Worm (Caenorhabditis elegans): Measurements from ENCODE around the gene ttr-11.

The ttr-11 gene

DNA sequence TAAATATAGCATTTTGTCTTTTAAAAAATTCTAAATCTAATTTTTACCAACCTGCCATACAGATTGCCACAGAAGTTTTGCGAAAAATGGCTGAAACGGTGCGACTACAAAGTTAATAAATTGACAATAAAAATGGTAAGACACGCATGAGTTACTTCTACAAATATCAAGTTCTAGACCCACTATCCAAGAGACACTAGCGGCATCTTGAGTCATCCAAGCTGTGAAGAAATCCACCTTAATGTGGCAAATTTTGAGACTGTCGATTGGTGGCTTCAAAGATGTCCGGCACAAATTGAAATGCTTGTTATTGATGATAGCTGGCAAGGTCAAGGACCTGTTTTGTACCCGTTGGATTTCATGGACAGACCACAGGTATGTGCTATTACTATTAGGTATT is 31.2 kb downstream of the ttr-11 start, which contains the start of gene F46B3.16:
Gene F46B3.16, plus strand, starts transcription at position 301 of the 400 bp plus-strand sequence.
- TF ChIP-seq W03F9.2 (tag; optimal IDR thresholded peaks at IDR 0.05) (no peak), him-1 (tag; optimal IDR thresholded peaks at IDR 0.05) (no peak), dao-5 (tag; optimal IDR thresholded peaks at IDR 0.05) (no peak)

DNA sequence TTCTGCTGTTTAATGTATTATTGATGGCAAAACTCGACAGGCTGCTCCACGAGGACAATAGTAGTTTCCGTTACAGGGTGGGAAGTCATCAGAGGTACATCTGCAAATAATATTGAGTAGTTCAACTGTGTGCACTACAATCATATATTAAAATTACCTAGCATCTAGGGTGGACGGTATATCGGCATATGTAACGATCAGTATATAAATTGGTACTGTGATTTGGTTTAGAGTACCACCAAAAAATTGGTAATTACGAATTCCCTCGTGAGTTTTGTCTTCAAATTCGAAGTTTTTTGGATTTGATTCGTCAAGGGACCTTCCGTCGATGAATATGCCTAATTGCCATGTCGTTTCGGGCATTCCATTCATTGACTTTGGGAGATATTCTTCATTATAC is 33.7 kb downstream of the ttr-11 start, which contains the start of gene ttr-13:
Gene ttr-13, minus strand, starts transcription at position 101 of the 400 bp plus-strand sequence.
- no peak for TF ChIP-seq W03F9.2 (tag; optimal IDR thresholded peaks at IDR 0.05)
- no peak for TF ChIP-seq him-1 (tag; optimal IDR thresholded peaks at IDR 0.05)
- no peak for TF ChIP-seq dao-5 (tag; optimal IDR thresholded peaks at IDR 0.05)

DNA sequence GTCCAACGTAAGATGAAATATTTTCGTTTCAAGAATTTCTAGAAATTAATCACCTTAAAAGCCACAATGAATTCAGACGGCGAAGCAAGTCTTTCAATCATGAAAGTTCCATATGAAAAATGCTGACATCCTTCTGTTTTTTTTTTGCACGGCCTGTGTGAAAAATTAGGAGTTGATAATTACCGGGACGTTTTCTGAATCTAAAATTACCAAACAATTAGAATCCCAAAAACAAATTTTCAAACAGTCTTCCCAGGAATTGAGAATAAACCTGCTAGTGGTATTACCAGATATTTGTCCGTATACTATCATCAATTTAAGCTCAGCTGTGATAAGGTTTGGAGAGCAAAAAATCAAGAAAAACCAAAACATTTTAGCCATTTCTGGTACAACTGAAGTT is 35.2 kb downstream of the ttr-11 start, which contains the start of gene Y44A6B.3:
Gene Y44A6B.3, minus strand, starts transcription at position 101 of the 400 bp plus-strand sequence.
- TF ChIP-seq W03F9.2 (tag; optimal IDR thresholded peaks at IDR 0.05) (no peak), him-1 (tag; optimal IDR thresholded peaks at IDR 0.05) (no peak), dao-5 (tag; optimal IDR thresholded peaks at IDR 0.05) (no peak)

DNA sequence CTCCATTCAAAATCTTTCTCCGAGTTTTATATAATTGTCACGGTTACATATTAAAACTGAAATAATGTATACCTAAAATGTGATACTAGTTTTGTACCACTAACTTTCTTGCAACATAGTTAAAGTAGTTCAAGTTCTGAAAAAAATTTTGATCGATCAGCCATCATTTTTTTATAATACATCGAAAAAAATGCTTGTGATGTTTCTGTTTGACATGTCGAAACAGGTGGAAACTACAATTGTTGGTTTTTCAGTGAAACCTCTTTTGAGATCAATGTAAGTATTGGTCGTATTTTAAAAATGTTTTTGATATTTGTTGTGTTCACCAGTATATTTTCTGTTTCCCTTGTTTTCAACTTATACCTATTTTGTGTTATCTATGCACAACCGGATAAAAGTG is 36.2 kb downstream of the ttr-11 start, which contains the start of gene srxa-14:
Gene srxa-14, plus strand, starts transcription at position 301 of the 400 bp plus-strand sequence.
- TF ChIP-seq dao-5 (tag; optimal IDR thresholded peaks at IDR 0.05) (no peak), him-1 (tag; optimal IDR thresholded peaks at IDR 0.05) (no peak), W03F9.2 (tag; optimal IDR thresholded peaks at IDR 0.05) (no peak)

DNA sequence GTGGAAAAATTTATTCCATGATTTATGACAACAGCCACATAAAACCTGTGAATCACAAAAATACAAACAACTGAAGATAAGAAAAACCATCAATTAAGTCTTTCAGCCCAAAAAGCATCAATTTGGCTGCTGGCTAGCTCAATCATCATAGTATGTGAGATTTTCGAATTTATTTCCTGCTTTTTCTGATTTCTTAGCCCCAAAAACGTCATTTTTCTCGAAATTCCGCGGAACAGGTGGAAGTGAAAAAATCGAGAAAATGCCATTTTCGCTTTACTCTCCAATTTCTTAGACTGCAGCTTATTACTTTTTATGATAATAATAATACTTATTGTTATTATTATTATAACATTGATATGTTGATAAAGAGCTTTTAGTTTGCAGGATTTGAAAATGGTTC is 38.8 kb downstream of the ttr-11 start, which contains the start of gene srxa-15:
Gene srxa-15, plus strand, starts transcription at position 301 of the 400 bp plus-strand sequence.
- TF ChIP-seq dao-5 (tag; optimal IDR thresholded peaks at IDR 0.05) (no peak), him-1 (tag; optimal IDR thresholded peaks at IDR 0.05) (no peak), W03F9.2 (tag; optimal IDR thresholded peaks at IDR 0.05) (no peak)

DNA sequence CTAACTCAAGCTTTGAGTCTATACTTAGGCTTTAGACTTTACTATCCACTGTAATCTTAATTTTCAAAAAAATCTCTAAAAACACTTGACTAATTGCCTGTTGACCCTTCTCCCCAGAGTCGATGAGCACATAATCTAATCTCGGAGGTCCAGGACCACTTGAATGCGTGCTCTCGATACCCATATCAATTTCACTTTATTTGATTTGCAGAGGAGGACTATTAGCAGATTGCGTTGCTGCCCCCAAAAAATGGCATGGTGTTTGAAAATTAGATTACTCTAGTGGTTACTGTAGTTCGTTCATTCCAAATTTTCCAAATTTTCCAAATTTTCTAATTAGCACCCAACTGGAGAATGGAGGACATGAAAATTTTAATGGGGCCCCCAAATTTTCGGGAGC is 42.4 kb downstream of the ttr-11 start:
- TF ChIP-seq him-1 (tag; optimal IDR thresholded peaks at IDR 0.05) (no peak), W03F9.2 (tag; optimal IDR thresholded peaks at IDR 0.05) (no peak), dao-5 (tag; optimal IDR thresholded peaks at IDR 0.05) (no peak)

DNA sequence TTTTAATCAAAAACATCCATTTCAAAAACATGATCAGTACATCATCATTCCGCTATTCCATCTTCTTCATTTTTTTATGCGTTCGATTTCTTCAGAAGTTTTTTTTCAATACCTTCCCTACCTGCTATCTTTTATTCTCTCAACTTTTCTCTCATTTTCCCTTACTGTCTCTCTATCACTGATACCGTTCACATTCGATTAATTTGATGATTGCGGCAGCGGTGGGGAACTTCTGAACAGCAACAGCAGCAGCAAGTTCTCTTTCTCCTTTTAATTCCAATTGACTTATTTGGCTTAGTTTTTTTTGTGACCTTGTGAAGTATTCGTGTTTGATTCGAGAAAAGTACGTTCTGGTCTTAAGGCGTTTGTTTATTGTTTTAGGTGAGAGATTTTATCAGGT is 45.8 kb downstream of the ttr-11 start:
- no peak for TF ChIP-seq him-1 (tag; optimal IDR thresholded peaks at IDR 0.05)
- TF ChIP-seq dao-5 (tag; optimal IDR thresholded peaks at IDR 0.05): no peak
- TF ChIP-seq W03F9.2 (tag; optimal IDR thresholded peaks at IDR 0.05): no peak

DNA sequence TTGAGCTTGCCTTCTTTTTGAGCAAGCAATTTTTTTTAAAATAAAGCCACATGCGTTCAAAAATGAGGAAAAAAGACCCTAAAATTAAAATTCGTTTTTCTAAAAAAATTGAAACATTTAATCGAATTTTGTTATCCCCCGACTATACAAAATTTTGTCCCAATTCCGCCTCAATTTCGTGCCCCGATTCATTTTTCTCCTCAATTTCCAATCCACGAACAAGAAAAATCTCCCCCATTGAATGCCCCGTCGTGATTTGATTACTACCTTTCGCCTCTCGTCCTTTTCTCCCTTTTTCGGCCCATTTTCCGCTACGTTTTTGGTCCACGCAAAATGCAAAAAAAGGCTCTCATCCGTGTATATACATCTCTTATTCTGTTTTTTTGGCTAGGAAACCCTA is 48.8 kb downstream of the ttr-11 start:
- no peak for TF ChIP-seq W03F9.2 (tag; optimal IDR thresholded peaks at IDR 0.05)
- TF ChIP-seq him-1 (tag; optimal IDR thresholded peaks at IDR 0.05): no peak
- TF ChIP-seq dao-5 (tag; optimal IDR thresholded peaks at IDR 0.05): no peak

Data from whole organism, L4/young adult.